Worm (Caenorhabditis elegans) whole organism, early embryonic: ENCODE measurements around the gene fpn-1.2.

Experiments used
- ama-1 ChIP-seq: fragments of 150-350 bp; optimal IDR thresholded peaks from 2 replicates; lab custom pipeline; 2014
- ets-7 ChIP-seq: sonication (generic microtip); optimal IDR thresholded peaks from 2 replicates; lab custom pipeline; 2016; ENCODE audit warnings: missing genotype, missing genetic modification characterization, missing compliant biosample characterization
- pes-1 ChIP-seq: fragments of 200-800 bp; sonication (Bioruptor generic); IDR thresholded peaks from 2 replicates; pipeline ENCODE4 v1.3.6; 2022; ENCODE audit warnings: missing genetic modification reagents, missing genetic modification characterization, missing compliant biosample characterization
- tra-4 ChIP-seq: sonication (generic microtip); optimal IDR thresholded peaks from 2 replicates; lab custom pipeline; 2017; ENCODE audit warnings: missing genetic modification characterization, missing compliant biosample characterization

- no peak for TF ChIP-seq ets-7 (tag; lab: Kevin White, UChicago)
- no peak for TF ChIP-seq tra-4 (tag; lab: Kevin White, UChicago)
- TF ChIP-seq ama-1, result no peak
- TF ChIP-seq pes-1 (GFP tag; lab: Robert Waterston, UW), result no peak
These were observed 20.3 kb downstream of the fpn-1.2 start, which contains the start of gene cnc-1 for ce11 chrV:1444180-1444579.
